Fruit fly (Drosophila melanogaster): ENCODE measurements around the gene eIF2D.
A peak's percentile ranks its signal among the peaks of the same experiment; 100 is the strongest.

DNA sequence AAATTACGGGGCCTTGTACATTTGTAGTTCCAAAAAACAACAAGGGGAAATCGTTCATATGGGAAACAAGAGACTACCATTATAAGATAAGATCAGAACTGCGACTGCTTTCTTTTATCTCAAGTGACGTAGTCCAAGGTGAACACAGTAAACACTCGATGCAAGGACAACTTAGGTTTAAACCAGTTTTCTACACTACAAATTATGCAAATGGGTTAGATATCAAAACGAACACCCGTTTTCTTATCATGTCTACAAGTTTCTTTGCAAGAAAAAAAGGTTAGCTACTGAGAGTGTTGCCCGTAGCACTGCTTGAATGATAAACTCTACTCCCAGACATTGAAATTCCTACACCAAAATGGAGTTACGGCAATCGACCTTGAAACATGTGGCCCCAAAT, 27.5 kb downstream of the eIF2D start:
- TF ChIP-seq Oli (tag; optimal IDR thresholded peaks at IDR 0.05) (peak; percentile 50), CG5953 (GFP tag; IDR thresholded peaks at IDR 0.05) (peak; percentile 41; the same call in 1 of the 2 replicates), slp2 (GFP tag; optimal IDR thresholded peaks at IDR 0.05) (peak; percentile 6), Hand (GFP tag; optimal IDR thresholded peaks at IDR 0.05) (no peak), Atf-2 (GFP tag; optimal IDR thresholded peaks at IDR 0.05) (peak; percentile 29), dan (GFP tag; IDR thresholded peaks at IDR 0.05) (peak; percentile 66), Hr3 (GFP tag; optimal IDR thresholded peaks at IDR 0.05) (peak; percentile 39), Rx (GFP tag; IDR thresholded peaks at IDR 0.05) (peak; percentile 56), CG8388 (GFP tag; optimal IDR thresholded peaks at IDR 0.05) (peak; percentile 71), Scr (GFP tag; IDR thresholded peaks at IDR 0.05; ENCODE audit: partially characterized antibody) (no peak)

Data from whole organism, embryonic.